Fruit fly (Drosophila melanogaster) whole organism, adult: Measurements from ENCODE around the gene Pitslre.

Experiments
- CG11617 ChIP-seq: fragments of 200-800 bp; sonication (Bioruptor generic); optimal IDR thresholded peaks from 2 replicates; lab custom pipeline; 2017; ENCODE audit warnings: mild to moderate bottlenecking, missing biosample characterization, missing genetic modification reagents, missing genetic modification characterization
- CG12768 ChIP-seq: fragments of 200-800 bp; sonication (Bioruptor generic); optimal IDR thresholded peaks from 2 replicates; lab custom pipeline; 2017; ENCODE audit warnings: missing biosample characterization, missing genetic modification characterization, mild to moderate bottlenecking, moderate library complexity, missing genetic modification reagents
- CG14711 ChIP-seq: fragments of 200-800 bp; sonication (Bioruptor generic); optimal IDR thresholded peaks from 2 replicates; lab custom pipeline; 2018; ENCODE audit warnings: missing biosample characterization, mild to moderate bottlenecking, missing genetic modification characterization, moderate library complexity
- CG1620 ChIP-seq: fragments of 200-800 bp; sonication (Bioruptor generic); optimal IDR thresholded peaks from 2 replicates; lab custom pipeline; 2016; ENCODE audit warnings: missing biosample characterization, missing genetic modification characterization
- CG33017 ChIP-seq: fragments of 200-800 bp; sonication (Bioruptor generic); optimal IDR thresholded peaks from 2 replicates; lab custom pipeline; 2018; ENCODE audit warnings: missing biosample characterization, mild to moderate bottlenecking, missing genetic modification characterization, moderate library complexity
- CG5204 ChIP-seq: fragments of 200-800 bp; sonication (Bioruptor generic); optimal IDR thresholded peaks from 2 replicates; lab custom pipeline; 2016; ENCODE audit warnings: missing biosample characterization, missing genetic modification characterization
- CG7045 ChIP-seq: fragments of 200-800 bp; sonication (Bioruptor generic); optimal IDR thresholded peaks from 2 replicates; lab custom pipeline; 2017; ENCODE audit warnings: missing biosample characterization, mild to moderate bottlenecking, missing genetic modification characterization
- CG7101 ChIP-seq: fragments of 200-800 bp; sonication (Bioruptor generic); optimal IDR thresholded peaks from 2 replicates; lab custom pipeline; 2018; ENCODE audit warnings: missing biosample characterization, mild to moderate bottlenecking, missing genetic modification characterization, moderate library complexity
- Clk ChIP-seq: fragments of 200-800 bp; sonication (Bioruptor generic); optimal IDR thresholded peaks from 2 replicates; lab custom pipeline; 2017; ENCODE audit warnings: missing biosample characterization, missing genetic modification characterization
- Crg-1 ChIP-seq: fragments of 200-800 bp; sonication (Bioruptor generic); optimal IDR thresholded peaks from 2 replicates; lab custom pipeline; 2016; ENCODE audit warnings: missing biosample characterization, missing genetic modification characterization
- Hr96 ChIP-seq: fragments of 200-800 bp; sonication (Bioruptor generic); optimal IDR thresholded peaks from 2 replicates; lab custom pipeline; 2016; ENCODE audit warnings: missing biosample characterization, missing genetic modification characterization
- Mnt ChIP-seq: fragments of 200-800 bp; sonication (Bioruptor generic); optimal IDR thresholded peaks from 2 replicates; lab custom pipeline; 2016; ENCODE audit warnings: missing biosample characterization, mild to moderate bottlenecking, missing genetic modification characterization
- bab1 ChIP-seq: fragments of 200-800 bp; sonication (Bioruptor generic); optimal IDR thresholded peaks from 3 replicates; lab custom pipeline; 2019; ENCODE audit warnings: missing biosample characterization, mild to moderate bottlenecking, missing genetic modification characterization, moderate library complexity
- cic ChIP-seq: fragments of 200-800 bp; sonication (Bioruptor generic); optimal IDR thresholded peaks from 2 replicates; lab custom pipeline; 2017; ENCODE audit warnings: missing biosample characterization, mild to moderate bottlenecking, missing genetic modification characterization, moderate library complexity
- cnc ChIP-seq, 2 experiments: fragments of >200 bp; optimal IDR thresholded peaks; 2 replicates each; lab custom pipeline; 2017
- kay ChIP-seq: fragments of 200-800 bp; sonication (Bioruptor generic); peaks from one replicate; lab custom pipeline; 2016; ENCODE audit warnings: missing biosample characterization, missing genetic modification characterization, borderline replicate concordance
- ovo ChIP-seq: fragments of 200-800 bp; sonication (Bioruptor generic); optimal IDR thresholded peaks from 2 replicates; lab custom pipeline; 2016; ENCODE audit warnings: missing biosample characterization, missing genetic modification characterization
- pad ChIP-seq: fragments of 200-800 bp; sonication (Bioruptor generic); optimal IDR thresholded peaks from 3 replicates; lab custom pipeline; 2017; ENCODE audit warnings: missing biosample characterization, missing genetic modification characterization, mild to moderate bottlenecking, moderate library complexity, missing genetic modification reagents
- tj ChIP-seq: fragments of 200-800 bp; sonication (Bioruptor generic); optimal IDR thresholded peaks from 3 replicates; lab custom pipeline; 2017; ENCODE audit warnings: missing biosample characterization, mild to moderate bottlenecking, missing genetic modification characterization, moderate library complexity
- toe ChIP-seq: fragments of 200-800 bp; sonication (Bioruptor generic); optimal IDR thresholded peaks from 2 replicates; lab custom pipeline; 2016; ENCODE audit warnings: missing biosample characterization, missing genetic modification characterization

Gene Pitslre

dm6 chr3L:20800208-20800607 is 28.9 kb downstream of the Pitslre start, which contains the start of gene Spc105R:
Gene Spc105R (plus strand): TSS chr3L:20800410.
- no peak for TF ChIP-seq CG5204
- TF ChIP-seq bab1 (GFP tag; lab: Kevin White, UChicago) = peak; percentile 23
- TF ChIP-seq CG7101 (tag; lab: Kevin White, UChicago) = no peak
- no peak for TF ChIP-seq CG14711 (tag; lab: Kevin White, UChicago)
- no peak for TF ChIP-seq CG33017 (tag; lab: Kevin White, UChicago)
- peak; percentile 2 for TF ChIP-seq tj
- TF ChIP-seq CG1620 (GFP tag; lab: Kevin White, UChicago) = no peak
- TF ChIP-seq Hr96 = no peak

DNA sequence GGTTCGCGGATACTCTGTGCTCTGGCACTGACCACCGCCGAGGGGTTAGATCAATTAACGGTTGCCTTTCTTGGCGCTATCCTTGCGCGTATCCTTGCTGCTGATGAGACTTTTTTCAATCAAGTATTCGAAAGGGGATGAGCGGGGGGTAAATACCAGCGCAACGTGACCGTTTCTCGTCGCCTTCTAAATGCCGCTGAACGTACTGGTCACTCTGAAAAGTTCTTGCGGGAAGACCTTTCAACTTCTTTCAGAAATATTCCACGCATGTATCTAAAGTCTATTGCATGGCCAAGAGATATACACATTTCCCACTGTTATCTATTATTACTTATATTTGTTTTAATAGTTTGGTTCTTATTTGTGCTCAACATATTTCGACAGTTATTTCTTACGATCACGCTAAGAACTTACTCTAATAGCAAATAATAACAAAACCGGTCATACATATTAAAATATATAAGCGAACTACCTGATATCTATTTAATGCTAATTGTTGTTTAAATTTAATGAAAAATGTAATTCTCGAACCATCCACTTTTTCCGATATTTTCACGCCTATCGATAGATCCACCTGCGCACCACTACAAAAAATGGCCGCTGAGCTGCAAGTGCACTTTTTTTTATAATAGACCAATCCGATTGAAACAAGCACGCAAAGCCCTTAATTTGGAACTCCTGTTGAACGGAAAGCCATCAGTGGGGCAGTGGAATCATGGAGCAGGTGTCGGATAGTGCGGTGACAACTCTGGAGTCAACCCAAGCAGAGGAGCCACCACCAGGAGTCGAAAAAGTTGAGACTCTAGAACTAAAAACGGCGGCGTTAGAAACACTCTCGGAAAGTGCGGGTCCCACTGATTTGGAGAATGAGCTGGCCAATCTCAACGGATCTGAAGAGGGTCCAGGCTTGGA is 38.0 kb downstream of the Pitslre start, which contains the start of the genes CG3634 and HIPP1:
TSS of gene CG3634 (minus strand) at position 185 of the 912 bp plus-strand sequence.
TSS of gene HIPP1 (plus strand) at position 582 of the 912 bp plus-strand sequence.
- TF ChIP-seq tj = peak; percentile 25
- TF ChIP-seq CG14711 (tag; lab: Kevin White, UChicago) = peak; percentile 48
- TF ChIP-seq ovo = no peak
- peak; percentile 16 for TF ChIP-seq CG11617
- no peak for TF ChIP-seq CG1620 (GFP tag; lab: Kevin White, UChicago)
- TF ChIP-seq Mnt (GFP tag; lab: Kevin White, UChicago) = peak; percentile 6

- TF ChIP-seq CG5204 = no peak
- peak; percentile 28 for TF ChIP-seq cic (GFP tag; lab: Kevin White, UChicago)
- TF ChIP-seq kay (GFP tag; lab: Kevin White, UChicago) = no peak
- no peak for TF ChIP-seq Crg-1
- peak; percentile 40 for TF ChIP-seq bab1 (GFP tag; lab: Kevin White, UChicago)
- TF ChIP-seq CG7101 (tag; lab: Kevin White, UChicago) = peak; percentile 33
- no peak for TF ChIP-seq Clk (GFP tag; lab: Kevin White, UChicago)
- no peak for TF ChIP-seq toe (GFP tag; lab: Kevin White, UChicago)
- no peak for TF ChIP-seq Hr96
- TF ChIP-seq CG11617 = no peak
- peak; percentile 11 for TF ChIP-seq CG12768 (GFP tag; lab: Kevin White, UChicago)
- TF ChIP-seq cnc (optimal IDR thresholded peaks at IDR 0.05; lab: Kevin White, UChicago) = no peak
- peak; percentile 25 for TF ChIP-seq CG14711 (tag; lab: Kevin White, UChicago)
- no peak for TF ChIP-seq CG1620 (GFP tag; lab: Kevin White, UChicago)
- no peak for TF ChIP-seq ovo
- TF ChIP-seq CG7045 (GFP tag; lab: Kevin White, UChicago) = no peak
- peak; percentile 56 for TF ChIP-seq pad
- peak; percentile 17 for TF ChIP-seq CG33017 (tag; lab: Kevin White, UChicago)
- TF ChIP-seq Mnt (GFP tag; lab: Kevin White, UChicago) = peak; percentile 49
- TF ChIP-seq tj = no peak
Measured at dm6 chr3L:20815666-20816375, 44.5 kb downstream of the Pitslre start, which contains the start of the genes CG3618 and Pka-R1. Gene CG3618 (minus strand): TSS chr3L:20816075. Gene Pka-R1 (plus strand): TSS chr3L:20816118.

- no peak for TF ChIP-seq CG1620 (GFP tag; lab: Kevin White, UChicago)
- no peak for TF ChIP-seq CG7101 (tag; lab: Kevin White, UChicago)
- TF ChIP-seq CG33017 (tag; lab: Kevin White, UChicago) = no peak
- no peak for TF ChIP-seq ovo
- no peak for TF ChIP-seq CG14711 (tag; lab: Kevin White, UChicago)
- TF ChIP-seq Mnt (GFP tag; lab: Kevin White, UChicago) = no peak
- TF ChIP-seq cnc (optimal IDR thresholded peaks at IDR 0.05; lab: Kevin White, UChicago) = no peak
- no peak for TF ChIP-seq toe (GFP tag; lab: Kevin White, UChicago)
- no peak for TF ChIP-seq Hr96
- TF ChIP-seq CG7045 (GFP tag; lab: Kevin White, UChicago) = no peak
- TF ChIP-seq pad = no peak
- no peak for TF ChIP-seq tj
- TF ChIP-seq cic (GFP tag; lab: Kevin White, UChicago) = no peak
- no peak for TF ChIP-seq CG12768 (GFP tag; lab: Kevin White, UChicago)
- no peak for TF ChIP-seq kay (GFP tag; lab: Kevin White, UChicago)
- TF ChIP-seq CG11617 = no peak
- no peak for TF ChIP-seq bab1 (GFP tag; lab: Kevin White, UChicago)
- TF ChIP-seq CG5204 = no peak
Measured at dm6 chr3L:20817927-20818326, 46.6 kb downstream of the Pitslre start, which contains the start of gene Mst77F. Gene Mst77F (minus strand): TSS chr3L:20818027.

- TF ChIP-seq Hr96 (no peak), pad (no peak), toe (GFP tag; lab: Kevin White, UChicago) (no peak), ovo (no peak), CG14711 (tag; lab: Kevin White, UChicago) (no peak), kay (GFP tag; lab: Kevin White, UChicago) (peak; percentile 65)
Measured at dm6 chr3L:20823206-20823803, 52.0 kb downstream of the Pitslre start.
